Worm (Caenorhabditis elegans) whole organism, midembryonic: ENCODE data around the gene zig-3.

Source experiments
- flt-1 ChIP-seq: fragments of 200-800 bp; sonication (Bioruptor generic); IDR thresholded peaks from 2 replicates; pipeline ENCODE4 v1.3.6; 2022; ENCODE audit warnings: missing genetic modification characterization, missing compliant biosample characterization
- klf-2 ChIP-seq: fragments of 200-800 bp; sonication (Bioruptor generic); conservative IDR thresholded peaks from 2 replicates; pipeline ENCODE4 v1.3.6; 2022; ENCODE audit warnings: missing genetic modification reagents, missing genetic modification characterization, missing compliant biosample characterization
- med-1 ChIP-seq: sonication (generic microtip); optimal IDR thresholded peaks from 2 replicates; lab custom pipeline; 2017; ENCODE audit warnings: missing genetic modification characterization, mild to moderate bottlenecking, missing compliant biosample characterization, antibody characterized with exemption, missing genetic modification reagents; ENCODE audit not compliant: insufficient read depth
- ref-1 ChIP-seq: fragments of 200-800 bp; sonication (Bioruptor generic); conservative IDR thresholded peaks from 2 replicates; pipeline ENCODE4 v1.3.6; 2022; ENCODE audit warnings: missing genetic modification reagents, missing genetic modification characterization, missing compliant biosample characterization
- ztf-29 ChIP-seq: fragments of 200-800 bp; sonication (Bioruptor generic); IDR thresholded peaks from 2 replicates; pipeline ENCODE4 v1.3.6; 2022; ENCODE audit warnings: missing genetic modification reagents, missing genetic modification characterization, missing compliant biosample characterization

DNA sequence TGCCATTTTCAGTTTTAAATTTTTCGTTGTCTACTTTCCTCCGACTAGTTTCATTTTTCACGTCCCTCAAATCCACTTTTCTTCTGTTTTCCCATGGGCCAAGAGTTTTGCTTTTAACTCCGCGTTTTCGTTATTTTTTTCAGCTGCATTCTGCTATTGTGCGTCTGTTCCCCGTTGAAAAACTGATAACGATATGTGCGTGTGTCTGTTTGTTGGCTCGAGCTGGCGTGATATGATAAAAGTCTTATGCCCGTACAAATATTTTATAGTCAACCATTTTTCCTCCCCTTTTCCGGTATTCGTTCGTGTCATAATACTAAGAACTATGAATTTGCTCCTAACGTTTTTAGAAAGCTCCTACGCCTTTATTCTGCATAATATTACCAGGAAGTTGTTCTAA, 28.7 kb upstream of the zig-3 start:
- no peak for TF ChIP-seq med-1 (GFP tag; lab: Kevin White, UChicago)
- no peak for TF ChIP-seq ref-1 (GFP tag; lab: Robert Waterston, UW)
- no peak for TF ChIP-seq flt-1
- TF ChIP-seq klf-2: no peak
- TF ChIP-seq ztf-29 (GFP tag; lab: Robert Waterston, UW): no peak
